Fruit fly (Drosophila melanogaster) whole organism, embryonic: Measurements from ENCODE around the gene AMPdeam.

ENCODE experiments used
- Awh ChIP-seq: fragments of 200-800 bp; sonication (Bioruptor generic); IDR thresholded peaks from 2 replicates; pipeline ENCODE4, ENCODE4 v1.3.6; 2022; ENCODE audit warnings: missing biosample characterization, missing genetic modification characterization
- BEAF-32 ChIP-seq: fragments of 200-800 bp; sonication (Bioruptor generic); optimal IDR thresholded peaks from 3 replicates; lab custom pipeline; 2017; ENCODE audit warnings: missing biosample characterization, missing genetic modification characterization, mild to moderate bottlenecking, moderate library complexity, missing genetic modification reagents
- C15 ChIP-seq: fragments of 200-800 bp; sonication (Bioruptor generic); IDR thresholded peaks from 3 replicates; pipeline ENCODE4 v1.3.6; 2022; ENCODE audit warnings: missing biosample characterization, missing genetic modification characterization
- CG10147 ChIP-seq: fragments of 200-800 bp; sonication (Bioruptor generic); optimal IDR thresholded peaks from 2 replicates; lab custom pipeline; 2019; ENCODE audit warnings: missing biosample characterization, mild to moderate bottlenecking, missing genetic modification characterization, moderate library complexity
- CG12071 ChIP-seq: fragments of 200-800 bp; sonication (Bioruptor generic); optimal IDR thresholded peaks from 3 replicates; lab custom pipeline; 2018; ENCODE audit warnings: missing biosample characterization, mild to moderate bottlenecking, missing genetic modification characterization
- CG12104 ChIP-seq: fragments of 200-800 bp; sonication (Bioruptor generic); optimal IDR thresholded peaks from 3 replicates; lab custom pipeline; 2016; ENCODE audit warnings: missing biosample characterization, missing genetic modification characterization
- CG12744 ChIP-seq: fragments of 200-800 bp; sonication (Bioruptor generic); optimal IDR thresholded peaks from 2 replicates; lab custom pipeline; 2016; ENCODE audit warnings: missing biosample characterization, missing genetic modification characterization
- CG13296 ChIP-seq: fragments of 200-800 bp; sonication (Bioruptor generic); optimal IDR thresholded peaks from 3 replicates; lab custom pipeline; 2018; ENCODE audit warnings: missing biosample characterization, mild to moderate bottlenecking, missing genetic modification characterization
- CG15696 ChIP-seq: fragments of 200-800 bp; sonication (Bioruptor generic); optimal IDR thresholded peaks from 2 replicates; lab custom pipeline; 2019; ENCODE audit warnings: missing biosample characterization, mild to moderate bottlenecking, missing genetic modification characterization, moderate library complexity
- CG16813 ChIP-seq: fragments of 200-800 bp; sonication (Bioruptor generic); IDR thresholded peaks from 3 replicates; pipeline ENCODE4 v1.3.6; 2022; ENCODE audit warnings: missing biosample characterization, missing genetic modification characterization; ENCODE audit not compliant: partially characterized antibody
- CG1792 ChIP-seq: fragments of 200-800 bp; sonication (Bioruptor generic); optimal IDR thresholded peaks from 2 replicates; lab custom pipeline; 2016; ENCODE audit warnings: missing biosample characterization, missing genetic modification characterization
- CG18764 ChIP-seq: fragments of 200-800 bp; sonication (Bioruptor generic); optimal IDR thresholded peaks from 3 replicates; lab custom pipeline; 2016; ENCODE audit warnings: missing biosample characterization, missing genetic modification characterization
- CG2678 ChIP-seq: fragments of 200-800 bp; sonication (Bioruptor generic); optimal IDR thresholded peaks from 3 replicates; lab custom pipeline; 2019; ENCODE audit warnings: missing biosample characterization, mild to moderate bottlenecking, missing genetic modification characterization, moderate library complexity
- CG32532 ChIP-seq: fragments of 200-800 bp; sonication (Bioruptor generic); IDR thresholded peaks from 2 replicates; pipeline ENCODE4 v1.3.6; 2022; ENCODE audit warnings: missing biosample characterization, missing genetic modification characterization
- CG33557 ChIP-seq: fragments of 200-800 bp; sonication (Bioruptor generic); optimal IDR thresholded peaks from 2 replicates; lab custom pipeline; 2019; ENCODE audit warnings: missing biosample characterization, mild to moderate bottlenecking, missing genetic modification characterization, moderate library complexity
- CG3407 ChIP-seq: fragments of 200-800 bp; sonication (Bioruptor generic); optimal IDR thresholded peaks from 2 replicates; lab custom pipeline; 2018; ENCODE audit warnings: missing biosample characterization, mild to moderate bottlenecking, missing genetic modification characterization
- CG4282 ChIP-seq: fragments of 200-800 bp; sonication (Bioruptor generic); optimal IDR thresholded peaks from 2 replicates; lab custom pipeline; 2016; ENCODE audit warnings: missing biosample characterization, missing genetic modification characterization
- CG4360 ChIP-seq: fragments of 200-800 bp; sonication (Bioruptor generic); IDR thresholded peaks from 2 replicates; pipeline ENCODE4 v1.3.6; 2022; ENCODE audit warnings: missing biosample characterization, missing genetic modification characterization
- CG4707 ChIP-seq: fragments of 200-800 bp; sonication (Bioruptor generic); optimal IDR thresholded peaks from 2 replicates; lab custom pipeline; 2018; ENCODE audit warnings: missing biosample characterization, mild to moderate bottlenecking, missing genetic modification characterization, moderate library complexity
- CG4854 ChIP-seq: fragments of 200-800 bp; sonication (Bioruptor generic); optimal IDR thresholded peaks from 2 replicates; lab custom pipeline; 2016; ENCODE audit warnings: missing biosample characterization, missing genetic modification characterization, inconsistent platforms
- CG5180 ChIP-seq: fragments of 200-800 bp; sonication (Bioruptor generic); optimal IDR thresholded peaks from 3 replicates; lab custom pipeline; 2017; ENCODE audit warnings: missing biosample characterization, missing genetic modification characterization, mild to moderate bottlenecking, moderate library complexity, missing genetic modification reagents
- CG6683 ChIP-seq: fragments of 200-800 bp; sonication (Bioruptor generic); optimal IDR thresholded peaks from 2 replicates; lab custom pipeline; 2017; ENCODE audit warnings: missing biosample characterization, mild to moderate bottlenecking, missing genetic modification characterization, missing genetic modification reagents
- CG8359 ChIP-seq: fragments of 200-800 bp; sonication (Bioruptor generic); optimal IDR thresholded peaks from 2 replicates; lab custom pipeline; 2017; ENCODE audit warnings: missing biosample characterization, mild to moderate bottlenecking, missing genetic modification characterization, borderline replicate concordance
- CG9932 ChIP-seq: fragments of 200-800 bp; sonication (Bioruptor generic); IDR thresholded peaks from 2 replicates; pipeline ENCODE4 v1.3.6; 2022; ENCODE audit warnings: missing biosample characterization, missing genetic modification characterization
- Dad ChIP-seq: fragments of 200-800 bp; sonication (Bioruptor generic); optimal IDR thresholded peaks from 3 replicates; lab custom pipeline; 2016; ENCODE audit warnings: missing biosample characterization, missing genetic modification characterization
- Dp ChIP-seq: fragments of 200-800 bp; sonication (Bioruptor generic); optimal IDR thresholded peaks from 2 replicates; lab custom pipeline; 2018; ENCODE audit warnings: missing biosample characterization, mild to moderate bottlenecking, missing genetic modification characterization, moderate library complexity
- Eip74EF ChIP-seq, 2 experiments: fragments of 200-800 bp in 1 of 2; fragments of >200 bp in 1 of 2; sonication (Bioruptor generic) in 1 of 2; optimal IDR thresholded peaks; 2 replicates each; lab custom pipeline; 2017 to 2019; ENCODE audit warnings: missing biosample characterization in 2 of 2, missing genetic modification characterization in 2 of 2, mild to moderate bottlenecking in 1 of 2, moderate library complexity in 1 of 2
- HHEX ChIP-seq: fragments of 200-800 bp; sonication (Bioruptor generic); optimal IDR thresholded peaks from 3 replicates; lab custom pipeline; 2017; ENCODE audit warnings: missing biosample characterization, mild to moderate bottlenecking, missing genetic modification characterization, missing genetic modification reagents
- MESR4 ChIP-seq: fragments of 200-800 bp; sonication (Bioruptor generic); optimal IDR thresholded peaks from 2 replicates; lab custom pipeline; 2018; ENCODE audit warnings: missing biosample characterization, mild to moderate bottlenecking, missing genetic modification characterization, moderate library complexity
- Med ChIP-seq: fragments of 200-800 bp; sonication (Bioruptor generic); peaks from one replicate; lab custom pipeline; 2016; ENCODE audit warnings: missing biosample characterization, missing genetic modification characterization, mild to moderate bottlenecking, inconsistent platforms, moderate library complexity
- Nf-YA ChIP-seq: fragments of 200-800 bp; sonication (Bioruptor generic); IDR thresholded peaks from 2 replicates; pipeline ENCODE4 v1.3.6; 2022; ENCODE audit warnings: missing biosample characterization, missing genetic modification characterization
- Rx ChIP-seq: fragments of 200-800 bp; sonication (Bioruptor generic); IDR thresholded peaks from 2 replicates; pipeline ENCODE4 v1.3.6; 2022; ENCODE audit warnings: missing biosample characterization, missing genetic modification characterization
- Sox100B ChIP-seq: fragments of 200-800 bp; sonication (Bioruptor generic); optimal IDR thresholded peaks from 3 replicates; lab custom pipeline; 2018; ENCODE audit warnings: missing biosample characterization, mild to moderate bottlenecking, missing genetic modification characterization
- Sry-δ ChIP-seq: fragments of 200-800 bp; sonication (Bioruptor generic); optimal IDR thresholded peaks from 2 replicates; lab custom pipeline; 2016; ENCODE audit warnings: missing biosample characterization, missing genetic modification characterization
- aop ChIP-seq: fragments of 200-800 bp; sonication (Bioruptor generic); IDR thresholded peaks from 2 replicates; pipeline ENCODE4 v1.3.6; 2022; ENCODE audit warnings: missing biosample characterization, missing genetic modification characterization
- ap ChIP-seq: fragments of 200-800 bp; sonication (Bioruptor generic); IDR thresholded peaks from 2 replicates; pipeline ENCODE4 v1.3.6; 2022; ENCODE audit warnings: missing biosample characterization, missing genetic modification characterization
- bab2 ChIP-seq: fragments of 200-800 bp; sonication (Bioruptor generic); optimal IDR thresholded peaks from 2 replicates; lab custom pipeline; 2016; ENCODE audit warnings: missing biosample characterization, missing genetic modification characterization
- bbx ChIP-seq: fragments of 200-800 bp; sonication (Bioruptor generic); IDR thresholded peaks from 2 replicates; pipeline ENCODE4 v1.3.6; 2022; ENCODE audit warnings: missing biosample characterization, missing genetic modification characterization; ENCODE audit not compliant: partially characterized antibody
- bsh ChIP-seq, 2 experiments: fragments of 200-800 bp; sonication (Bioruptor generic); optimal IDR thresholded peaks; 2 replicates each; lab custom pipeline; 2017 to 2018; ENCODE audit warnings: mild to moderate bottlenecking in 2 of 2, missing biosample characterization in 2 of 2, missing genetic modification characterization in 2 of 2, moderate library complexity in 1 of 2
- dan ChIP-seq: fragments of 200-800 bp; sonication (Bioruptor generic); IDR thresholded peaks from 2 replicates; pipeline ENCODE4 v1.3.6; 2022; ENCODE audit warnings: missing biosample characterization, missing genetic modification characterization
- her ChIP-seq: fragments of 200-800 bp; sonication (Bioruptor generic); optimal IDR thresholded peaks from 2 replicates; lab custom pipeline; 2016; ENCODE audit warnings: missing biosample characterization, missing genetic modification characterization
- ind ChIP-seq: fragments of 200-800 bp; sonication (Bioruptor generic); optimal IDR thresholded peaks from 3 replicates; lab custom pipeline; 2016; ENCODE audit warnings: missing biosample characterization, missing genetic modification characterization
- jigr1 ChIP-seq: fragments of 200-800 bp; sonication (Bioruptor generic); IDR thresholded peaks from 3 replicates; pipeline ENCODE4 v1.3.6; 2022; ENCODE audit warnings: missing biosample characterization, missing genetic modification characterization
- lola ChIP-seq, 3 experiments: fragments of >200 bp in 2 of 3; fragments of 200-800 bp in 1 of 3; sonication (Bioruptor generic) in 1 of 3; optimal IDR thresholded peaks; 2 replicates each; lab custom pipeline; 2017 to 2019; ENCODE audit warnings: missing biosample characterization in 3 of 3, missing genetic modification characterization in 3 of 3, mild to moderate bottlenecking in 1 of 3, moderate library complexity in 1 of 3
- pb ChIP-seq: fragments of 200-800 bp; sonication (Bioruptor generic); optimal IDR thresholded peaks from 3 replicates; lab custom pipeline; 2016; ENCODE audit warnings: missing biosample characterization, missing genetic modification characterization
- peb ChIP-seq: fragments of 200-800 bp; sonication (Bioruptor generic); IDR thresholded peaks from 2 replicates; pipeline ENCODE4 v1.3.6; 2022; ENCODE audit warnings: missing biosample characterization, missing genetic modification characterization
- pho ChIP-seq: fragments of 200-800 bp; sonication (Bioruptor generic); optimal IDR thresholded peaks from 2 replicates; lab custom pipeline; 2016; ENCODE audit warnings: missing biosample characterization, missing genetic modification characterization
- so ChIP-seq: fragments of 200-800 bp; sonication (Bioruptor generic); IDR thresholded peaks from 3 replicates; pipeline ENCODE4 v1.3.6; 2022; ENCODE audit warnings: missing biosample characterization, missing genetic modification characterization
- wdn ChIP-seq: fragments of 200-800 bp; sonication (Bioruptor generic); IDR thresholded peaks from 2 replicates; pipeline ENCODE4 v1.3.6; 2022; ENCODE audit warnings: missing biosample characterization, missing genetic modification characterization

Gene AMPdeam

dm6 chrX:13890903-13891449, 45.3 kb upstream of the AMPdeam start (continued):
- TF ChIP-seq CG12744 (GFP tag; lab: Kevin White, UChicago) (peak; percentile 46), wdn (GFP tag; lab: Robert Waterston, UW) (peak; percentile 75), CG4282 (no peak), bab2 (peak; percentile 72), ind (GFP tag; lab: Kevin White, UChicago) (peak; percentile 87), Dp (GFP tag; lab: Kevin White, UChicago) (no peak), CG12071 (GFP tag; lab: Kevin White, UChicago) (peak; percentile 70), Sox100B (peak; percentile 86), CG32532 (GFP tag; lab: Robert Waterston, UW) (peak; percentile 93), lola (GFP tag; optimal IDR thresholded peaks at IDR 0.05; lab: Kevin White, UChicago) (peak in 2 of 3 experiments; percentile 34 to 79), Sry-δ (GFP tag; lab: Kevin White, UChicago) (no peak), CG16813 (GFP tag; lab: Robert Waterston, UW) (no peak), CG5180 (GFP tag; lab: Kevin White, UChicago) (peak; percentile 58), C15 (GFP tag; lab: Robert Waterston, UW) (peak; percentile 83; the same call in 2 of the 3 replicates), aop (GFP tag; lab: Robert Waterston, UW) (no peak), CG6683 (no peak), so (GFP tag; lab: Robert Waterston, UW) (peak; percentile 85; the same call in 2 of the 3 replicates), pb (GFP tag; lab: Kevin White, UChicago) (peak; percentile 32), CG2678 (tag; lab: Kevin White, UChicago) (peak; percentile 96), CG8359 (peak; percentile 65), her (GFP tag; lab: Kevin White, UChicago) (no peak), CG15696 (tag; lab: Kevin White, UChicago) (peak; percentile 65), jigr1 (GFP tag; lab: Robert Waterston, UW) (peak; percentile 82), bbx (GFP tag; lab: Robert Waterston, UW) (no peak), CG33557 (GFP tag; lab: Kevin White, UChicago) (peak; percentile 53), HHEX (GFP tag; lab: Kevin White, UChicago) (peak; percentile 89), CG18764 (peak; percentile 54), Dad (GFP tag; lab: Kevin White, UChicago) (peak; percentile 70), MESR4 (no peak), Eip74EF (GFP tag; optimal IDR thresholded peaks at IDR 0.05; lab: Kevin White, UChicago) (peak in 1 of 2 experiments; percentile 74), Awh (peak; percentile 66), CG10147 (GFP tag; lab: Kevin White, UChicago) (peak; percentile 96), CG4854 (GFP tag; lab: Kevin White, UChicago) (peak; percentile 67), CG4707 (GFP tag; lab: Kevin White, UChicago) (peak; percentile 26), peb (GFP tag; lab: Robert Waterston, UW) (peak; percentile 46; the same call in 1 of the 2 replicates), CG4360 (no peak), CG9932 (GFP tag; lab: Robert Waterston, UW) (peak; percentile 88), ap (GFP tag; lab: Robert Waterston, UW) (peak; percentile 70), CG3407 (peak; percentile 60), bsh (GFP tag; optimal IDR thresholded peaks at IDR 0.05; lab: Kevin White, UChicago) (peak; percentile 52 to 87), dan (GFP tag; lab: Robert Waterston, UW) (peak; percentile 19; the same call in 1 of the 2 replicates), Med (GFP tag; lab: Kevin White, UChicago) (peak; percentile 94), Rx (GFP tag; lab: Robert Waterston, UW) (peak; percentile 82), BEAF-32 (GFP tag; lab: Kevin White, UChicago) (no peak), CG1792 (GFP tag; lab: Kevin White, UChicago) (peak; percentile 27), pho (GFP tag; lab: Kevin White, UChicago) (peak; percentile 75), CG13296 (peak; percentile 85), CG12104 (GFP tag; lab: Kevin White, UChicago) (peak; percentile 86), Nf-YA (GFP tag; lab: Robert Waterston, UW) (peak; percentile 62)
